Fruit fly (Drosophila melanogaster) whole organism, pupa: Measurements from ENCODE around the gene CG31468.

Experiments
- CG10348 ChIP-seq: fragments of 200-800 bp; sonication (Bioruptor generic); IDR thresholded peaks from 2 replicates; pipeline ENCODE4 v1.3.6; 2022; ENCODE audit warnings: missing biosample characterization, missing genetic modification characterization
- CG12605 ChIP-seq: fragments of 200-800 bp; sonication (Bioruptor generic); IDR thresholded peaks from 2 replicates; pipeline ENCODE4 v1.3.6; 2022; ENCODE audit warnings: missing biosample characterization, missing genetic modification characterization
- CG13204 ChIP-seq: fragments of 200-800 bp; sonication (Bioruptor generic); optimal IDR thresholded peaks from 2 replicates; lab custom pipeline; 2018; ENCODE audit warnings: missing biosample characterization, mild to moderate bottlenecking, missing genetic modification characterization, moderate library complexity
- CG14655 ChIP-seq: fragments of 200-800 bp; sonication (Bioruptor generic); optimal IDR thresholded peaks from 3 replicates; lab custom pipeline; 2017; ENCODE audit warnings: mild to moderate bottlenecking, missing biosample characterization, missing genetic modification reagents, missing genetic modification characterization
- CG15710 ChIP-seq: fragments of 200-800 bp; sonication (Bioruptor generic); optimal IDR thresholded peaks from 2 replicates; lab custom pipeline; 2018; ENCODE audit warnings: missing biosample characterization, mild to moderate bottlenecking, missing genetic modification characterization, moderate library complexity
- CG17806 ChIP-seq: fragments of 200-800 bp; sonication (Bioruptor generic); optimal IDR thresholded peaks from 2 replicates; lab custom pipeline; 2018; ENCODE audit warnings: missing biosample characterization, mild to moderate bottlenecking, missing genetic modification characterization, moderate library complexity
- CG32121 ChIP-seq: fragments of 200-800 bp; sonication (Bioruptor generic); IDR thresholded peaks from 2 replicates; pipeline ENCODE4 v1.3.6; 2022; ENCODE audit warnings: missing biosample characterization, missing genetic modification characterization
- CG34367 ChIP-seq: fragments of 200-800 bp; sonication (Bioruptor generic); optimal IDR thresholded peaks from 2 replicates; lab custom pipeline; 2018; ENCODE audit warnings: missing biosample characterization, mild to moderate bottlenecking, missing genetic modification characterization
- CG4496 ChIP-seq: fragments of 200-800 bp; sonication (Bioruptor generic); IDR thresholded peaks from 3 replicates; pipeline ENCODE4 v1.3.6; 2022; ENCODE audit warnings: missing biosample characterization, missing genetic modification characterization
- CG8159 ChIP-seq: fragments of 200-800 bp; sonication (Bioruptor generic); optimal IDR thresholded peaks from 3 replicates; lab custom pipeline; 2018; ENCODE audit warnings: missing biosample characterization, mild to moderate bottlenecking, missing genetic modification characterization, moderate library complexity
- CG8301 ChIP-seq: fragments of 200-800 bp; sonication (Bioruptor generic); optimal IDR thresholded peaks from 2 replicates; lab custom pipeline; 2018; ENCODE audit warnings: missing biosample characterization, mild to moderate bottlenecking, missing genetic modification characterization
- CG9948 ChIP-seq: fragments of 200-800 bp; sonication (Bioruptor generic); optimal IDR thresholded peaks from 2 replicates; lab custom pipeline; 2018; ENCODE audit warnings: missing biosample characterization, mild to moderate bottlenecking, missing genetic modification characterization, moderate library complexity
- D1 ChIP-seq: fragments of 200-800 bp; sonication (Bioruptor generic); optimal IDR thresholded peaks from 2 replicates; lab custom pipeline; 2018; ENCODE audit warnings: missing biosample characterization, mild to moderate bottlenecking, missing genetic modification characterization, moderate library complexity
- EcR ChIP-seq: fragments of 200-800 bp; sonication (Bioruptor generic); optimal IDR thresholded peaks from 3 replicates; lab custom pipeline; 2019; ENCODE audit warnings: missing biosample characterization, missing genetic modification characterization, mild to moderate bottlenecking, moderate library complexity, missing genetic modification reagents
- Ets98B ChIP-seq: fragments of 200-800 bp; sonication (Bioruptor generic); IDR thresholded peaks from 2 replicates; pipeline ENCODE4 v1.3.6; 2022; ENCODE audit warnings: missing biosample characterization, missing genetic modification characterization
- Pif1A ChIP-seq: fragments of 200-800 bp; sonication (Bioruptor generic); optimal IDR thresholded peaks from 3 replicates; lab custom pipeline; 2016; ENCODE audit warnings: missing biosample characterization, missing genetic modification characterization
- Pif1B ChIP-seq: fragments of 200-800 bp; sonication (Bioruptor generic); optimal IDR thresholded peaks from 3 replicates; lab custom pipeline; 2016; ENCODE audit warnings: missing biosample characterization, missing genetic modification characterization
- Snoo ChIP-seq: fragments of 200-800 bp; sonication (Bioruptor generic); optimal IDR thresholded peaks from 3 replicates; lab custom pipeline; 2017; ENCODE audit warnings: missing biosample characterization, mild to moderate bottlenecking, missing genetic modification characterization, inconsistent platforms
- fd96Ca ChIP-seq: fragments of 200-800 bp; sonication (Bioruptor generic); IDR thresholded peaks from 3 replicates; pipeline ENCODE4 v1.3.6; 2022; ENCODE audit warnings: missing biosample characterization, missing genetic modification characterization
- gl ChIP-seq: fragments of 200-800 bp; sonication (Bioruptor generic); optimal IDR thresholded peaks from 2 replicates; lab custom pipeline; 2018; ENCODE audit warnings: missing biosample characterization, mild to moderate bottlenecking, missing genetic modification characterization
- rn ChIP-seq: fragments of 200-800 bp; sonication (Bioruptor generic); IDR thresholded peaks from 2 replicates; pipeline ENCODE4 v1.3.6; 2022; ENCODE audit warnings: missing biosample characterization, missing genetic modification characterization

The CG31468 gene

dm6 chr3R:23721525-23721924 is 21.4 kb upstream of the CG31468 start, which contains the start of gene CG10232:
TSS of gene CG10232 (minus strand) at chr3R:23721625.
- TF ChIP-seq D1 (tag; lab: Kevin White, UChicago) (no peak), gl (tag; lab: Kevin White, UChicago) (no peak), rn (GFP tag; lab: Robert Waterston, UW) (no peak), CG8301 (tag; lab: Kevin White, UChicago) (no peak), CG8159 (tag; lab: Kevin White, UChicago) (no peak), CG15710 (no peak), Pif1B (no peak), CG12605 (GFP tag; lab: Robert Waterston, UW) (no peak), Ets98B (GFP tag; lab: Robert Waterston, UW) (no peak), Snoo (tag; lab: Kevin White, UChicago) (no peak), CG9948 (tag; lab: Kevin White, UChicago) (no peak), CG14655 (no peak), CG17806 (no peak), CG34367 (tag; lab: Kevin White, UChicago) (no peak), EcR (GFP tag; lab: Kevin White, UChicago) (no peak), CG10348 (GFP tag; lab: Robert Waterston, UW) (no peak), CG32121 (GFP tag; lab: Robert Waterston, UW) (no peak)
- TF ChIP-seq, all 21 proteins: peak for 0

- no peak for TF ChIP-seq gl (tag; lab: Kevin White, UChicago)
- no peak for TF ChIP-seq CG12605 (GFP tag; lab: Robert Waterston, UW)
Observed at dm6 chr3R:23718297-23718941, 18.3 kb upstream of the CG31468 start, which contains the start of gene nau. TSS of gene nau (minus strand) at chr3R:23718357.

dm6 chr3R:23714852-23715251 is 14.7 kb upstream of the CG31468 start:
- TF ChIP-seq CG8159 (tag; lab: Kevin White, UChicago) = no peak
- TF ChIP-seq CG9948 (tag; lab: Kevin White, UChicago) = no peak
- no peak for TF ChIP-seq CG10348 (GFP tag; lab: Robert Waterston, UW)
- TF ChIP-seq CG14655 = no peak
- TF ChIP-seq Ets98B (GFP tag; lab: Robert Waterston, UW) = no peak
- no peak for TF ChIP-seq CG15710
- no peak for TF ChIP-seq CG8301 (tag; lab: Kevin White, UChicago)
- no peak for TF ChIP-seq CG17806
- no peak for TF ChIP-seq rn (GFP tag; lab: Robert Waterston, UW)
- TF ChIP-seq CG12605 (GFP tag; lab: Robert Waterston, UW) = no peak
- no peak for TF ChIP-seq fd96Ca

dm6 chr3R:23713901-23714300 is 13.7 kb upstream of the CG31468 start:
- TF ChIP-seq Snoo (tag; lab: Kevin White, UChicago) (peak; percentile 78), fd96Ca (no peak), CG12605 (GFP tag; lab: Robert Waterston, UW) (peak; percentile 64), CG17806 (peak; percentile 61), gl (tag; lab: Kevin White, UChicago) (no peak), CG8301 (tag; lab: Kevin White, UChicago) (peak; percentile 54), CG34367 (tag; lab: Kevin White, UChicago) (peak; percentile 70), EcR (GFP tag; lab: Kevin White, UChicago) (no peak), CG9948 (tag; lab: Kevin White, UChicago) (peak; percentile 53), CG10348 (GFP tag; lab: Robert Waterston, UW) (no peak), D1 (tag; lab: Kevin White, UChicago) (no peak), CG8159 (tag; lab: Kevin White, UChicago) (peak; percentile 74), CG4496 (peak; percentile 85), Pif1A (GFP tag; lab: Kevin White, UChicago) (peak; percentile 76), CG32121 (GFP tag; lab: Robert Waterston, UW) (no peak), Pif1B (peak; percentile 75), CG14655 (peak; percentile 51), rn (GFP tag; lab: Robert Waterston, UW) (0 out of 2 replicates have a peak, but pooled peaks have one; percentile 45), CG13204 (GFP tag; lab: Kevin White, UChicago) (no peak), Ets98B (GFP tag; lab: Robert Waterston, UW) (peak; percentile 36; the same call in 1 of the 2 replicates), CG15710 (peak; percentile 73)

- TF ChIP-seq CG12605 (GFP tag; lab: Robert Waterston, UW) (no peak), Pif1B (no peak), CG14655 (no peak), Ets98B (GFP tag; lab: Robert Waterston, UW) (no peak), fd96Ca (no peak), CG15710 (no peak), CG8301 (tag; lab: Kevin White, UChicago) (no peak), CG32121 (GFP tag; lab: Robert Waterston, UW) (no peak), CG4496 (no peak), D1 (tag; lab: Kevin White, UChicago) (no peak), Pif1A (GFP tag; lab: Kevin White, UChicago) (no peak), gl (tag; lab: Kevin White, UChicago) (no peak), CG10348 (GFP tag; lab: Robert Waterston, UW) (no peak), CG34367 (tag; lab: Kevin White, UChicago) (no peak), CG8159 (tag; lab: Kevin White, UChicago) (no peak), CG13204 (GFP tag; lab: Kevin White, UChicago) (no peak), CG9948 (tag; lab: Kevin White, UChicago) (no peak)
Observed at dm6 chr3R:23711195-23711594, 11.0 kb upstream of the CG31468 start, which contains the start of gene CG10300. TSS of gene CG10300 (plus strand) at chr3R:23711527.
